Fruit fly (Drosophila melanogaster) whole organism, embryonic: ENCODE data around the gene HemK2.

Experiments used
- CG1024 ChIP-seq: fragments of 200-800 bp; sonication (Bioruptor generic); IDR thresholded peaks from 2 replicates; pipeline ENCODE4 v1.3.6; 2022; ENCODE audit warnings: missing biosample characterization, missing genetic modification characterization
- CG10366 ChIP-seq: fragments of 200-800 bp; sonication (Bioruptor generic); IDR thresholded peaks from 2 replicates; pipeline ENCODE4 v1.3.6; 2022; ENCODE audit warnings: missing biosample characterization, missing genetic modification characterization
- CG11247 ChIP-seq: fragments of 200-800 bp; sonication (Bioruptor generic); IDR thresholded peaks from 2 replicates; pipeline ENCODE4 v1.3.6; 2022; ENCODE audit warnings: missing biosample characterization, missing genetic modification characterization
- CG12155 ChIP-seq: fragments of 200-800 bp; sonication (Bioruptor generic); optimal IDR thresholded peaks from 3 replicates; lab custom pipeline; 2016; ENCODE audit warnings: missing biosample characterization, missing genetic modification characterization
- CG1233 ChIP-seq: fragments of 200-800 bp; sonication (Bioruptor generic); optimal IDR thresholded peaks from 4 replicates; lab custom pipeline; 2018; ENCODE audit warnings: missing biosample characterization, mild to moderate bottlenecking, missing genetic modification characterization
- CG12942 ChIP-seq: fragments of 200-800 bp; sonication (Bioruptor generic); optimal IDR thresholded peaks from 3 replicates; lab custom pipeline; 2016; ENCODE audit warnings: missing biosample characterization, missing genetic modification characterization
- CG13287 ChIP-seq: fragments of 200-800 bp; sonication (Bioruptor generic); IDR thresholded peaks from 2 replicates; pipeline ENCODE4 v1.3.6; 2022; ENCODE audit warnings: missing biosample characterization, missing genetic modification characterization; ENCODE audit not compliant: partially characterized antibody
- CG13775 ChIP-seq: fragments of 200-800 bp; sonication (Bioruptor generic); optimal IDR thresholded peaks from 3 replicates; lab custom pipeline; 2017; ENCODE audit warnings: missing biosample characterization, mild to moderate bottlenecking, missing genetic modification characterization
- CG14441 ChIP-seq: fragments of 200-800 bp; sonication (Bioruptor generic); IDR thresholded peaks from 2 replicates; pipeline ENCODE4 v1.3.6; 2022; ENCODE audit warnings: missing biosample characterization, missing genetic modification characterization
- CG14667 ChIP-seq: fragments of 200-800 bp; sonication (Bioruptor generic); IDR thresholded peaks from 2 replicates; pipeline ENCODE4 v1.3.6; 2022; ENCODE audit warnings: missing biosample characterization, missing genetic modification characterization
- CG14965 ChIP-seq: fragments of 200-800 bp; sonication (Bioruptor generic); optimal IDR thresholded peaks from 2 replicates; lab custom pipeline; 2016; ENCODE audit warnings: missing biosample characterization, missing genetic modification characterization, borderline replicate concordance
- CG17568 ChIP-seq: fragments of 200-800 bp; sonication (Bioruptor generic); optimal IDR thresholded peaks from 2 replicates; lab custom pipeline; 2018; ENCODE audit warnings: missing biosample characterization, mild to moderate bottlenecking, missing genetic modification characterization, moderate library complexity
- CG1832 ChIP-seq: fragments of 200-800 bp; sonication (Bioruptor generic); optimal IDR thresholded peaks from 2 replicates; lab custom pipeline; 2017; ENCODE audit warnings: missing biosample characterization, mild to moderate bottlenecking, missing genetic modification characterization, inconsistent platforms
- CG2202 ChIP-seq: fragments of 200-800 bp; sonication (Bioruptor generic); optimal IDR thresholded peaks from 2 replicates; lab custom pipeline; 2018; ENCODE audit warnings: missing biosample characterization, mild to moderate bottlenecking, missing genetic modification characterization
- CG31224 ChIP-seq: fragments of 200-800 bp; sonication (Bioruptor generic); IDR thresholded peaks from 2 replicates; pipeline ENCODE4 v1.3.6; 2022; ENCODE audit warnings: missing biosample characterization, missing genetic modification characterization
- CG6654 ChIP-seq: fragments of 200-800 bp; sonication (Bioruptor generic); optimal IDR thresholded peaks from 2 replicates; lab custom pipeline; 2017; ENCODE audit warnings: missing biosample characterization, mild to moderate bottlenecking, missing genetic modification characterization
- CG8478 ChIP-seq: fragments of >200 bp; optimal IDR thresholded peaks from 2 replicates; lab custom pipeline; 2018
- CG9797 ChIP-seq: fragments of 200-800 bp; sonication (Bioruptor generic); optimal IDR thresholded peaks from 3 replicates; lab custom pipeline; 2018; ENCODE audit warnings: missing biosample characterization, mild to moderate bottlenecking, missing genetic modification characterization
- CG9876 ChIP-seq: fragments of 200-800 bp; sonication (Bioruptor generic); optimal IDR thresholded peaks from 2 replicates; lab custom pipeline; 2016; ENCODE audit warnings: missing biosample characterization, missing genetic modification characterization
- CkIIα-i1 ChIP-seq: fragments of 200-800 bp; sonication (Bioruptor generic); IDR thresholded peaks from 2 replicates; pipeline ENCODE4 v1.3.6; 2022; ENCODE audit warnings: missing biosample characterization, missing genetic modification characterization
- Dad ChIP-seq: fragments of 200-800 bp; sonication (Bioruptor generic); optimal IDR thresholded peaks from 3 replicates; lab custom pipeline; 2016; ENCODE audit warnings: missing biosample characterization, missing genetic modification characterization
- Drgx ChIP-seq: fragments of 200-800 bp; sonication (Bioruptor generic); IDR thresholded peaks from 2 replicates; pipeline ENCODE4 v1.3.6; 2022; ENCODE audit warnings: missing biosample characterization, missing genetic modification characterization
- Elba2 ChIP-seq: fragments of 200-800 bp; sonication (Bioruptor generic); optimal IDR thresholded peaks from 3 replicates; lab custom pipeline; 2016; ENCODE audit warnings: missing biosample characterization, missing genetic modification characterization
- Ets65A ChIP-seq: fragments of 200-800 bp; sonication (Bioruptor generic); peaks from one replicate; lab custom pipeline; 2016; ENCODE audit warnings: missing biosample characterization, missing genetic modification characterization
- HmgZ ChIP-seq: fragments of 200-800 bp; sonication (Bioruptor generic); optimal IDR thresholded peaks from 2 replicates; lab custom pipeline; 2018; ENCODE audit warnings: missing biosample characterization, mild to moderate bottlenecking, missing genetic modification characterization
- Hr51 ChIP-seq, 2 experiments: fragments of 200-800 bp; sonication (Bioruptor generic); optimal IDR thresholded peaks; 2 replicates in 1 of 2; 3 replicates in 1 of 2; lab custom pipeline; 2016 to 2018; ENCODE audit warnings: missing biosample characterization in 2 of 2, missing genetic modification characterization in 2 of 2, mild to moderate bottlenecking in 1 of 2, moderate library complexity in 1 of 2
- MTF-1 ChIP-seq: fragments of 200-800 bp; sonication (Bioruptor generic); optimal IDR thresholded peaks from 2 replicates; lab custom pipeline; 2018; ENCODE audit warnings: missing biosample characterization, mild to moderate bottlenecking, missing genetic modification characterization, borderline replicate concordance
- Side ChIP-seq: fragments of 200-800 bp; sonication (Bioruptor generic); optimal IDR thresholded peaks from 2 replicates; lab custom pipeline; 2016; ENCODE audit warnings: missing biosample characterization, missing genetic modification characterization
- Sry-β ChIP-seq: fragments of 200-800 bp; sonication (Bioruptor generic); optimal IDR thresholded peaks from 2 replicates; lab custom pipeline; 2018; ENCODE audit warnings: missing biosample characterization, mild to moderate bottlenecking, missing genetic modification characterization, moderate library complexity
- Ssrp ChIP-seq: fragments of 200-800 bp; sonication (Bioruptor generic); optimal IDR thresholded peaks from 2 replicates; lab custom pipeline; 2018; ENCODE audit warnings: missing biosample characterization, mild to moderate bottlenecking, missing genetic modification characterization, moderate library complexity
- Vsx1 ChIP-seq: fragments of 200-800 bp; sonication (Bioruptor generic); optimal IDR thresholded peaks from 2 replicates; lab custom pipeline; 2017; ENCODE audit warnings: missing biosample characterization, mild to moderate bottlenecking, missing genetic modification characterization, missing genetic modification reagents
- ac ChIP-seq: fragments of 200-800 bp; sonication (Bioruptor generic); optimal IDR thresholded peaks from 3 replicates; lab custom pipeline; 2017; ENCODE audit warnings: missing biosample characterization, mild to moderate bottlenecking, missing genetic modification characterization
- al ChIP-seq: fragments of 200-800 bp; sonication (Bioruptor generic); IDR thresholded peaks from 2 replicates; pipeline ENCODE4 v1.3.6; 2022; ENCODE audit warnings: missing biosample characterization, missing genetic modification characterization
- bab2 ChIP-seq: fragments of 200-800 bp; sonication (Bioruptor generic); optimal IDR thresholded peaks from 2 replicates; lab custom pipeline; 2016; ENCODE audit warnings: missing biosample characterization, missing genetic modification characterization
- bigmax ChIP-seq: fragments of 200-800 bp; sonication (Bioruptor generic); optimal IDR thresholded peaks from 2 replicates; lab custom pipeline; 2018; ENCODE audit warnings: missing biosample characterization, mild to moderate bottlenecking, missing genetic modification characterization
- caup ChIP-seq: fragments of 200-800 bp; sonication (Bioruptor generic); optimal IDR thresholded peaks from 3 replicates; lab custom pipeline; 2017; ENCODE audit warnings: missing biosample characterization, mild to moderate bottlenecking, missing genetic modification characterization, moderate library complexity; ENCODE audit not compliant: severe bottlenecking
- emc ChIP-seq: fragments of 200-800 bp; sonication (Bioruptor generic); optimal IDR thresholded peaks from 2 replicates; lab custom pipeline; 2016; ENCODE audit warnings: missing biosample characterization, missing genetic modification characterization
- fd96Cb ChIP-seq: fragments of 200-800 bp; sonication (Bioruptor generic); optimal IDR thresholded peaks from 2 replicates; lab custom pipeline; 2018; ENCODE audit warnings: missing biosample characterization, mild to moderate bottlenecking, missing genetic modification characterization, moderate library complexity
- gro ChIP-seq: fragments of 200-800 bp; sonication (Bioruptor generic); optimal IDR thresholded peaks from 2 replicates; lab custom pipeline; 2016; ENCODE audit warnings: missing biosample characterization, missing genetic modification characterization
- her ChIP-seq: fragments of 200-800 bp; sonication (Bioruptor generic); optimal IDR thresholded peaks from 2 replicates; lab custom pipeline; 2016; ENCODE audit warnings: missing biosample characterization, missing genetic modification characterization
- kay ChIP-seq: fragments of 200-800 bp; sonication (Bioruptor generic); optimal IDR thresholded peaks from 2 replicates; lab custom pipeline; 2016; ENCODE audit warnings: missing biosample characterization, missing genetic modification characterization
- klu ChIP-seq: fragments of 200-800 bp; sonication (Bioruptor generic); IDR thresholded peaks from 2 replicates; pipeline ENCODE4 v1.3.6; 2022; ENCODE audit warnings: missing biosample characterization, missing genetic modification characterization
- mam ChIP-seq: fragments of 200-800 bp; sonication (Bioruptor generic); optimal IDR thresholded peaks from 3 replicates; lab custom pipeline; 2016; ENCODE audit warnings: missing biosample characterization, missing genetic modification characterization
- onecut ChIP-seq: fragments of 200-800 bp; sonication (Bioruptor generic); IDR thresholded peaks from 2 replicates; pipeline ENCODE4 v1.3.6; 2022; ENCODE audit warnings: missing biosample characterization, missing genetic modification characterization
- pan ChIP-seq, 4 experiments: fragments of >200 bp in 3 of 4; fragments of 200-800 bp in 1 of 4; sonication (Bioruptor generic) in 1 of 4; optimal IDR thresholded peaks in 3 of 4; IDR thresholded peaks in 1 of 4; 2 replicates each; pipeline versions ENCODE4 v1.3.6 to Lab custom; 2017 to 2022; ENCODE audit warnings: missing biosample characterization in 2 of 4, missing genetic modification characterization in 2 of 4, mixed read lengths in 1 of 4
- pzg ChIP-seq: fragments of 200-800 bp; sonication (Bioruptor generic); optimal IDR thresholded peaks from 3 replicates; lab custom pipeline; 2018; ENCODE audit warnings: missing biosample characterization, mild to moderate bottlenecking, missing genetic modification characterization, moderate library complexity
- row ChIP-seq: fragments of 200-800 bp; sonication (Bioruptor generic); IDR thresholded peaks from 3 replicates; pipeline ENCODE4 v1.3.6; 2022; ENCODE audit warnings: missing biosample characterization, missing genetic modification characterization
- sens ChIP-seq: fragments of 200-800 bp; sonication (Bioruptor generic); peaks from one replicate; lab custom pipeline; 2016; ENCODE audit warnings: missing biosample characterization, missing genetic modification characterization
- sug ChIP-seq: fragments of 200-800 bp; optimal IDR thresholded peaks from 2 replicates; lab custom pipeline; 2019; ENCODE audit warnings: missing biosample characterization, mild to moderate bottlenecking, missing genetic modification characterization, moderate library complexity
- toy ChIP-seq: fragments of 200-800 bp; sonication (Bioruptor generic); IDR thresholded peaks from 2 replicates; pipeline ENCODE4 v1.3.6; 2022; ENCODE audit warnings: missing biosample characterization, missing genetic modification characterization
- vfl ChIP-seq: fragments of 200-800 bp; sonication (Bioruptor generic); optimal IDR thresholded peaks from 2 replicates; lab custom pipeline; 2016; ENCODE audit warnings: missing biosample characterization, missing genetic modification characterization

Gene HemK2

dm6 chr2L:2759654-2760053 lies at the start of gene HemK2, which contains the start of the genes Snapin and Tnpo-SR (continued):
- TF ChIP-seq ac (GFP tag; lab: Kevin White, UChicago): peak; percentile 61
- peak; percentile 90 for TF ChIP-seq CG14667
- peak; percentile 93 for TF ChIP-seq CG10366 (GFP tag; lab: Robert Waterston, UW)
- TF ChIP-seq emc: peak; percentile 54
- peak; percentile 76 for TF ChIP-seq CG17568 (GFP tag; lab: Kevin White, UChicago)
- peak; percentile 91 for TF ChIP-seq caup
- TF ChIP-seq mam: peak; percentile 91
- TF ChIP-seq Drgx (GFP tag; lab: Robert Waterston, UW): peak; percentile 87
- TF ChIP-seq CG9797 (GFP tag; lab: Kevin White, UChicago): peak; percentile 62
- TF ChIP-seq Hr51 (GFP tag; optimal IDR thresholded peaks at IDR 0.05; lab: Kevin White, UChicago): peak; percentile 85
- peak; percentile 63 for TF ChIP-seq her (GFP tag; lab: Kevin White, UChicago)
- TF ChIP-seq Dad (GFP tag; lab: Kevin White, UChicago): peak; percentile 82
- no peak for TF ChIP-seq CG1832 (GFP tag; lab: Kevin White, UChicago)
- peak; percentile 84 for TF ChIP-seq pzg (GFP tag; lab: Kevin White, UChicago)
- no peak for TF ChIP-seq CG14965 (GFP tag; lab: Kevin White, UChicago)
- peak; percentile 64 for TF ChIP-seq MTF-1
- peak; percentile 98 for TF ChIP-seq row (GFP tag; lab: Robert Waterston, UW)
- TF ChIP-seq CG9876 (GFP tag; lab: Kevin White, UChicago): peak; percentile 69
- peak; percentile 79 for TF ChIP-seq Side (GFP tag; lab: Kevin White, UChicago)
- peak; percentile 93 for TF ChIP-seq sug (tag; lab: Kevin White, UChicago)
- TF ChIP-seq CG31224 (GFP tag; lab: Robert Waterston, UW): peak; percentile 84
- TF ChIP-seq CG12942 (GFP tag; lab: Kevin White, UChicago): peak; percentile 87
- peak; percentile 81 for TF ChIP-seq toy (GFP tag; lab: Robert Waterston, UW)
- no peak for TF ChIP-seq bigmax (GFP tag; lab: Kevin White, UChicago)
- TF ChIP-seq CG2202 (tag; lab: Kevin White, UChicago): peak; percentile 82
- peak; percentile 93 for TF ChIP-seq CG13775
- TF ChIP-seq fd96Cb (tag; lab: Kevin White, UChicago): peak; percentile 84
- TF ChIP-seq Vsx1: peak; percentile 84
- TF ChIP-seq CG11247: peak; percentile 94
- peak; percentile 77 for TF ChIP-seq Elba2
- TF ChIP-seq al (GFP tag; lab: Robert Waterston, UW): peak; percentile 92
- TF ChIP-seq pan (optimal IDR thresholded peaks at IDR 0.05; lab: Kevin White, UChicago): no peak
- TF ChIP-seq pan (GFP tag; optimal IDR thresholded peaks at IDR 0.05 in 1 of 2, IDR thresholded peaks at IDR 0.05 in 1 of 2): peak in 1 of 2 experiments; percentile 95
- peak; percentile 36 for TF ChIP-seq CG6654 (GFP tag; lab: Kevin White, UChicago)
- no peak for TF ChIP-seq CG8478 (lab: Kevin White, UChicago)
- TF ChIP-seq CG13287 (GFP tag; lab: Robert Waterston, UW): peak; percentile 99
- TF ChIP-seq HmgZ (tag; lab: Kevin White, UChicago): peak; percentile 93
- peak; percentile 91 for TF ChIP-seq CG12155 (GFP tag; lab: Kevin White, UChicago)
- TF ChIP-seq CkIIα-i1 (GFP tag; lab: Robert Waterston, UW): no peak
- peak; percentile 90 for TF ChIP-seq klu (GFP tag; lab: Robert Waterston, UW)
- peak; percentile 88 for TF ChIP-seq CG1233 (GFP tag; lab: Kevin White, UChicago)
- peak; percentile 97 for TF ChIP-seq Ets65A (GFP tag; lab: Kevin White, UChicago)
- peak; percentile 92 for TF ChIP-seq Ssrp (tag; lab: Kevin White, UChicago)
- peak; percentile 92 for TF ChIP-seq vfl (GFP tag; lab: Kevin White, UChicago)
- TF ChIP-seq gro (GFP tag; lab: Kevin White, UChicago): peak; percentile 91
- peak; percentile 64 for TF ChIP-seq kay (GFP tag; lab: Kevin White, UChicago)
- peak; percentile 68 for TF ChIP-seq Sry-β (GFP tag; lab: Kevin White, UChicago)
- TF ChIP-seq CG14441 (GFP tag; lab: Robert Waterston, UW): peak; percentile 93
- TF ChIP-seq bab2 (GFP tag; lab: Kevin White, UChicago): peak; percentile 90
- peak; percentile 81 for TF ChIP-seq CG1024
- peak; percentile 96 for TF ChIP-seq sens (GFP tag; lab: Kevin White, UChicago)
- TF ChIP-seq onecut (GFP tag; lab: Robert Waterston, UW): peak; percentile 83
